Worm (Caenorhabditis elegans) whole organism, L4 larva: ENCODE measurements around the gene C18D11.7.

Experiments used
- F10B5.3 ChIP-seq: sonication (generic microtip); optimal IDR thresholded peaks from 2 replicates; lab custom pipeline; 2016; ENCODE audit warnings: mild to moderate bottlenecking, missing genetic modification characterization, missing compliant biosample characterization
- Y48G9A.11 ChIP-seq: fragments of 200-800 bp; sonication (Bioruptor generic); IDR thresholded peaks from 2 replicates; pipeline ENCODE4 v1.3.6; 2022; ENCODE audit warnings: missing genetic modification reagents, missing genetic modification characterization, missing compliant biosample characterization
- dpl-1 ChIP-seq: fragments of 150-350 bp; optimal IDR thresholded peaks from 2 replicates; lab custom pipeline; 2014; ENCODE audit warnings: missing biosample characterization, missing genetic modification reagents, missing genetic modification characterization
- lin-15B ChIP-seq: fragments of 150-350 bp; sonication (generic microtip); optimal IDR thresholded peaks from 3 replicates; lab custom pipeline; 2014; ENCODE audit warnings: missing biosample characterization, missing genetic modification characterization
- nhr-25 ChIP-seq: sonication (generic microtip); optimal IDR thresholded peaks from 2 replicates; lab custom pipeline; 2017; ENCODE audit warnings: missing genetic modification characterization, mild to moderate bottlenecking, missing compliant biosample characterization, antibody characterized with exemption, moderate library complexity, borderline replicate concordance; ENCODE audit not compliant: insufficient read depth
- nhr-41 ChIP-seq: fragments of 200-800 bp; sonication (Bioruptor generic); IDR thresholded peaks from 2 replicates; pipeline ENCODE4 v1.3.6; 2022; ENCODE audit warnings: missing genetic modification reagents, missing genetic modification characterization, missing compliant biosample characterization
- nhr-42 ChIP-seq: fragments of 200-800 bp; sonication (Bioruptor generic); IDR thresholded peaks from 2 replicates; pipeline ENCODE4 v1.3.6; 2022; ENCODE audit warnings: missing genetic modification characterization, missing compliant biosample characterization
- skn-1 ChIP-seq: fragments of 150-350 bp; optimal IDR thresholded peaks from 2 replicates; lab custom pipeline; 2014; ENCODE audit warnings: missing biosample characterization, missing genetic modification characterization
- spr-1 ChIP-seq: sonication (generic microtip); optimal IDR thresholded peaks from 2 replicates; lab custom pipeline; 2016; ENCODE audit warnings: mild to moderate bottlenecking, missing genetic modification characterization, missing compliant biosample characterization
- unc-39 ChIP-seq: sonication (generic microtip); optimal IDR thresholded peaks from 2 replicates; lab custom pipeline; 2017; ENCODE audit warnings: missing biosample characterization, missing genetic modification characterization
- zfp-3 ChIP-seq: fragments of 200-800 bp; sonication (Bioruptor generic); conservative IDR thresholded peaks from 2 replicates; pipeline ENCODE4 v1.3.6; 2022; ENCODE audit warnings: missing genetic modification reagents, missing genetic modification characterization, missing compliant biosample characterization
- ztf-11 ChIP-seq: fragments of 150-350 bp; optimal IDR thresholded peaks from 2 replicates; lab custom pipeline; 2014; ENCODE audit warnings: missing biosample characterization, missing genetic modification characterization

ce11 chrIII:11830522-11831489 lies 24.2 kb upstream of the C18D11.7 start:
- TF ChIP-seq Y48G9A.11 (GFP tag; lab: Robert Waterston, UW) (0 out of 2 replicates have a peak, but pooled peaks have one; percentile 20), unc-39 (no peak), dpl-1 (GFP tag; lab: Kevin White, UChicago) (no peak), nhr-41 (GFP tag; lab: Robert Waterston, UW) (no peak), zfp-3 (GFP tag; lab: Robert Waterston, UW) (peak; percentile 73; the same call in 1 of the 2 replicates), lin-15B (no peak), skn-1 (no peak), spr-1 (peak; percentile 14), nhr-25 (tag; lab: Kevin White, UChicago) (no peak), ztf-11 (tag; lab: Kevin White, UChicago) (no peak), nhr-42 (0 out of 2 replicates have a peak, but pooled peaks have one; percentile 28), F10B5.3 (tag; lab: Kevin White, UChicago) (no peak)
